Fruit fly (Drosophila melanogaster): ENCODE data around the gene CG5909.

dm6 chr3R:27111784-27112602, 49.0 kb upstream of the CG5909 start, which contains the start of the genes gb and CG5815:
- TF ChIP-seq h (optimal IDR thresholded peaks at IDR 0.05) (no peak), Myc (optimal IDR thresholded peaks at IDR 0.05) (no peak), Sin3A (optimal IDR thresholded peaks at IDR 0.05) (no peak), psq (optimal IDR thresholded peaks at IDR 0.05) (no peak), ttk (optimal IDR thresholded peaks at IDR 0.05) (no peak), insv (optimal IDR thresholded peaks at IDR 0.05) (no peak)

All from Kc167 (cell line).